Worm (Caenorhabditis elegans) whole organism, young adult: Measurements from ENCODE around the gene npr-9.

Source experiments
- B0019.2 ChIP-seq: fragments of 200-800 bp; sonication (Bioruptor generic); conservative IDR thresholded peaks from 2 replicates; pipeline ENCODE4 v1.3.6; 2022; ENCODE audit warnings: missing genetic modification reagents, missing genetic modification characterization, missing compliant biosample characterization
- B0035.1 ChIP-seq: sonication (generic microtip); optimal IDR thresholded peaks from 2 replicates; lab custom pipeline; 2016; ENCODE audit warnings: missing genetic modification characterization, mild to moderate bottlenecking, missing compliant biosample characterization, missing genotype, missing genetic modification reagents
- C06A6.2 ChIP-seq: fragments of 200-800 bp; sonication (Bioruptor generic); conservative IDR thresholded peaks from 2 replicates; pipeline ENCODE4 v1.3.6; 2022; ENCODE audit warnings: missing genetic modification characterization, missing compliant biosample characterization
- F23B12.7 ChIP-seq: sonication (generic microtip); optimal IDR thresholded peaks from 2 replicates; lab custom pipeline; 2017; ENCODE audit warnings: missing genetic modification characterization, mild to moderate bottlenecking, missing compliant biosample characterization, antibody characterized with exemption, moderate library complexity; ENCODE audit not compliant: insufficient read depth
- F37B4.10 ChIP-seq: fragments of 200-800 bp; sonication (Bioruptor generic); IDR thresholded peaks from 2 replicates; pipeline ENCODE4 v1.3.6; 2022; ENCODE audit warnings: missing genetic modification characterization, missing compliant biosample characterization
- F39B2.1 ChIP-seq: fragments of 200-800 bp; sonication (Bioruptor generic); IDR thresholded peaks from 2 replicates; pipeline ENCODE4 v1.3.6; 2022; ENCODE audit warnings: missing genetic modification reagents, missing genetic modification characterization, missing compliant biosample characterization
- F52B5.7 ChIP-seq: sonication (generic microtip); optimal IDR thresholded peaks from 2 replicates; lab custom pipeline; 2016; ENCODE audit warnings: mild to moderate bottlenecking, missing genetic modification characterization, missing compliant biosample characterization
- F55B11.4 ChIP-seq: sonication (generic microtip); optimal IDR thresholded peaks from 2 replicates; lab custom pipeline; 2016; ENCODE audit warnings: missing compliant biosample characterization, missing genetic modification characterization, borderline replicate concordance; ENCODE audit not compliant: insufficient read depth
- K11D2.4 ChIP-seq: fragments of 200-800 bp; sonication (Bioruptor generic); IDR thresholded peaks from 2 replicates; pipeline ENCODE4 v1.3.6; 2022; ENCODE audit warnings: missing genetic modification reagents, missing genetic modification characterization, missing compliant biosample characterization
- T26A5.8 ChIP-seq: sonication (generic microtip); optimal IDR thresholded peaks from 2 replicates; lab custom pipeline; 2016; ENCODE audit warnings: missing genetic modification characterization, missing compliant biosample characterization
- Y53F4B.3 ChIP-seq: fragments of 200-800 bp; sonication (Bioruptor generic); IDR thresholded peaks from 2 replicates; pipeline ENCODE4 v1.3.6; 2022; ENCODE audit warnings: missing genetic modification reagents, missing genetic modification characterization, missing compliant biosample characterization
- ama-1 ChIP-seq, 3 experiments: fragments of 150-350 bp in 1 of 3; sonication (generic microtip) in 2 of 3; optimal IDR thresholded peaks; 2 replicates each; lab custom pipeline; 2014 to 2018; ENCODE audit warnings: missing biosample characterization in 2 of 3, missing genetic modification characterization in 2 of 3, missing genetic modification reagents in 2 of 3
- attf-5 ChIP-seq: fragments of 200-800 bp; sonication (Bioruptor generic); optimal IDR thresholded peaks from 2 replicates; lab custom pipeline; 2018; ENCODE audit warnings: mild to moderate bottlenecking, missing genetic modification characterization, missing compliant biosample characterization
- ceh-40 ChIP-seq: fragments of 200-800 bp; sonication (Bioruptor generic); IDR thresholded peaks from 2 replicates; pipeline ENCODE4 v1.3.6; 2022; ENCODE audit warnings: missing genetic modification characterization, missing compliant biosample characterization
- ceh-79 ChIP-seq: sonication (generic microtip); optimal IDR thresholded peaks from 2 replicates; lab custom pipeline; 2017; ENCODE audit warnings: mild to moderate bottlenecking, missing genetic modification characterization, missing compliant biosample characterization
- ceh-91 ChIP-seq: fragments of 200-800 bp; sonication (Bioruptor generic); IDR thresholded peaks from 2 replicates; pipeline ENCODE4 v1.3.6; 2022; ENCODE audit warnings: missing genetic modification reagents, missing genetic modification characterization, missing compliant biosample characterization
- chd-7 ChIP-seq: sonication (generic microtip); optimal IDR thresholded peaks from 2 replicates; lab custom pipeline; 2016; ENCODE audit warnings: mild to moderate bottlenecking, missing genetic modification characterization, moderate library complexity, missing compliant biosample characterization
- egl-44 ChIP-seq: fragments of 200-800 bp; sonication (Bioruptor generic); IDR thresholded peaks from 2 replicates; pipeline ENCODE4 v1.3.6; 2022; ENCODE audit warnings: missing genetic modification reagents, missing genetic modification characterization, missing compliant biosample characterization
- egrh-3 ChIP-seq: fragments of 200-800 bp; sonication (Bioruptor generic); IDR thresholded peaks from 2 replicates; pipeline ENCODE4 v1.3.6; 2022; ENCODE audit warnings: missing genetic modification reagents, missing genetic modification characterization, missing compliant biosample characterization
- him-1 ChIP-seq: sonication (generic microtip); optimal IDR thresholded peaks from 2 replicates; lab custom pipeline; 2016; ENCODE audit warnings: missing genotype, missing genetic modification reagents, missing genetic modification characterization, missing compliant biosample characterization
- hmg-20 ChIP-seq: fragments of 200-800 bp; sonication (Bioruptor generic); IDR thresholded peaks from 2 replicates; pipeline ENCODE4 v1.3.6; 2022; ENCODE audit warnings: missing genetic modification reagents, missing genetic modification characterization, missing compliant biosample characterization
- lag-1 ChIP-seq: fragments of 200-800 bp; sonication (Bioruptor generic); IDR thresholded peaks from 2 replicates; pipeline ENCODE4 v1.3.6; 2022; ENCODE audit warnings: missing genetic modification reagents, missing genetic modification characterization, missing compliant biosample characterization
- let-607 ChIP-seq, 2 experiments: fragments of 200-800 bp in 1 of 2; sonication (Bioruptor generic) in 1 of 2; sonication (generic microtip) in 1 of 2; optimal IDR thresholded peaks; 2 replicates each; lab custom pipeline; 2016 to 2018; ENCODE audit warnings: mild to moderate bottlenecking in 2 of 2, missing compliant biosample characterization in 2 of 2, missing genetic modification characterization in 2 of 2, moderate library complexity in 2 of 2, missing genotype in 1 of 2
- lin-26 ChIP-seq: fragments of 200-800 bp; sonication (Bioruptor generic); IDR thresholded peaks from 2 replicates; pipeline ENCODE4 v1.3.6; 2022; ENCODE audit warnings: missing genetic modification reagents, missing genetic modification characterization, missing compliant biosample characterization
- lin-35 ChIP-seq, 3 experiments: fragments of 150-350 bp in 2 of 3; sonication (generic microtip) in 1 of 3; optimal IDR thresholded peaks; 2 replicates each; lab custom pipeline; 2014 to 2018; ENCODE audit warnings: missing biosample characterization in 3 of 3, missing genetic modification characterization in 3 of 3, missing genetic modification reagents in 3 of 3
- lin-54 ChIP-seq: fragments of 200-800 bp; sonication (Bioruptor generic); optimal IDR thresholded peaks from 2 replicates; lab custom pipeline; 2018; ENCODE audit warnings: mild to moderate bottlenecking, missing genetic modification characterization, missing compliant biosample characterization
- mel-28 ChIP-seq: sonication (generic microtip); optimal IDR thresholded peaks from 2 replicates; lab custom pipeline; 2016; ENCODE audit warnings: borderline replicate concordance, mild to moderate bottlenecking, missing genetic modification characterization, missing compliant biosample characterization
- mes-4 ChIP-seq: sonication (generic microtip); optimal IDR thresholded peaks from 2 replicates; lab custom pipeline; 2016; ENCODE audit warnings: missing genotype, missing genetic modification characterization, missing compliant biosample characterization
- nfya-2 ChIP-seq: fragments of 200-800 bp; sonication (Bioruptor generic); IDR thresholded peaks from 2 replicates; pipeline ENCODE4 v1.3.6; 2022; ENCODE audit warnings: missing genetic modification reagents, missing genetic modification characterization, missing compliant biosample characterization
- nhr-120 ChIP-seq: fragments of 200-800 bp; sonication (Bioruptor generic); IDR thresholded peaks from 2 replicates; pipeline ENCODE4 v1.3.6; 2022; ENCODE audit warnings: missing genetic modification characterization, missing compliant biosample characterization
- nhr-80 ChIP-seq: sonication (generic microtip); optimal IDR thresholded peaks from 2 replicates; lab custom pipeline; 2016; ENCODE audit warnings: missing genetic modification characterization, missing compliant biosample characterization
- nhr-90 ChIP-seq: sonication (generic microtip); optimal IDR thresholded peaks from 2 replicates; lab custom pipeline; 2016; ENCODE audit warnings: missing genotype, mild to moderate bottlenecking, missing genetic modification characterization, missing compliant biosample characterization
- rec-8 ChIP-seq, 2 experiments: sonication (generic microtip); optimal IDR thresholded peaks; 2 replicates each; lab custom pipeline; 2016; ENCODE audit warnings: mild to moderate bottlenecking in 2 of 2, missing genetic modification characterization in 2 of 2, missing genetic modification reagents in 2 of 2, missing genotype in 2 of 2, missing biosample characterization in 1 of 2, missing compliant biosample characterization in 1 of 2, moderate library complexity in 1 of 2
- tlf-1 ChIP-seq: fragments of 200-800 bp; sonication (Bioruptor generic); optimal IDR thresholded peaks from 2 replicates; lab custom pipeline; 2018; ENCODE audit warnings: mild to moderate bottlenecking, missing genetic modification characterization, missing compliant biosample characterization
- unc-130 ChIP-seq: sonication (generic microtip); optimal IDR thresholded peaks from 2 replicates; lab custom pipeline; 2016; ENCODE audit warnings: missing genetic modification reagents, missing genetic modification characterization, missing compliant biosample characterization
- unc-62 ChIP-seq: fragments of 150-350 bp; optimal IDR thresholded peaks from 2 replicates; lab custom pipeline; 2014; ENCODE audit warnings: missing biosample characterization, missing genetic modification reagents, missing genetic modification characterization
- zfh-2 ChIP-seq: fragments of 200-800 bp; sonication (Bioruptor generic); conservative IDR thresholded peaks from 2 replicates; pipeline ENCODE4 v1.3.6; 2022; ENCODE audit warnings: missing genetic modification reagents, missing genetic modification characterization, missing compliant biosample characterization
- zim-3 ChIP-seq: sonication (generic microtip); optimal IDR thresholded peaks from 2 replicates; lab custom pipeline; 2017; ENCODE audit warnings: mild to moderate bottlenecking, missing genetic modification characterization, moderate library complexity, missing compliant biosample characterization

Gene npr-9

DNA sequence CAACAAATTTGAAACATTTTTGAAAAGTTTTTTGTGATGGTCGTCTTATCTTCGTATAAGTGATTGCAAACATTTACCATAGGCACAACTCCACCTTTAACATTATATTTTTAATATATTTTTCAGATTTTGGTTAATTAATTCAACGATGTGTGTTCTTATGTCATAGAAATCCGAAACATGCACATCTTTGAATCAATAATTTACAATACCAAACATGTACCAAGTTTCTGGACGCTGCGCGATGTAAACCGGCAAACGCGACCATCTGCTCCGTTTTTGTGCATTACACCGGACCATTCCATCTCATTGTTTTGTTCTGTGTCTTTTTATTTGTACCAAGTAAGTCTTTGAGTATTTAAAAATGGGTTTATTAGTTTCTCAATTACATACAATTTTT is 28.0 kb downstream of the npr-9 start, which contains the start of gene pgp-4:
pgp-4 (plus strand) TSS at position 301 of the 400 bp plus-strand sequence.
- no peak for TF ChIP-seq lin-54 (GFP tag; lab: Kevin White, UChicago)
- no peak for TF ChIP-seq egrh-3 (GFP tag; lab: Robert Waterston, UW)

DNA sequence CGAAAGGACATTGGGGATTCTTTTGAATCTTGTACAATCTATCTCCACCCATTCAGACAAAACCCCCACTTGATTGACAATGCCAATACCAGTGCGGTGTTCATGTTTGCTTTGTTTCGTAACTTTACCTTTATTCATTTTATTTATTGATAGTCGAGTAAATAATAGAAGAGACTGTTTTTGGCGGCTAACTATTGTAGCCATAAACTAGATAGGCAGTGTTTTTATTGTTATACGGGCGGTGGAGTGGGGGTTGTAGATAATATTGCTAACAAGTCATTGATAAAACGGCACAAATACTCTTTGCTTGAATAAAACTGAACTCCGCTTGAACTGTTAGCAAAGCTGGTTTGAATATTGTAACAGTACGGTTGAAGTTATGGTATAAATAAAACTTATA is 35.4 kb downstream of the npr-9 start:
- TF ChIP-seq C06A6.2 (no peak), F55B11.4 (tag; lab: Kevin White, UChicago) (no peak), F52B5.7 (no peak), chd-7 (no peak), rec-8 (tag; optimal IDR thresholded peaks at IDR 0.05; lab: Kevin White, UChicago) (no peak), nhr-90 (tag; lab: Kevin White, UChicago) (no peak), Y53F4B.3 (no peak), lin-35 (GFP tag; optimal IDR thresholded peaks at IDR 0.05; lab: Kevin White, UChicago) (no peak), nhr-120 (GFP tag; lab: Robert Waterston, UW) (no peak), let-607 (tag; optimal IDR thresholded peaks at IDR 0.05; lab: Kevin White, UChicago) (no peak), attf-5 (GFP tag; lab: Kevin White, UChicago) (no peak), lin-26 (GFP tag; lab: Robert Waterston, UW) (no peak), mes-4 (tag; lab: Kevin White, UChicago) (no peak), tlf-1 (GFP tag; lab: Kevin White, UChicago) (no peak), unc-130 (GFP tag; lab: Kevin White, UChicago) (no peak), F39B2.1 (GFP tag; lab: Robert Waterston, UW) (no peak), ceh-40 (GFP tag; lab: Robert Waterston, UW) (no peak), ceh-79 (no peak), lag-1 (no peak), F37B4.10 (GFP tag; lab: Robert Waterston, UW) (no peak)

DNA sequence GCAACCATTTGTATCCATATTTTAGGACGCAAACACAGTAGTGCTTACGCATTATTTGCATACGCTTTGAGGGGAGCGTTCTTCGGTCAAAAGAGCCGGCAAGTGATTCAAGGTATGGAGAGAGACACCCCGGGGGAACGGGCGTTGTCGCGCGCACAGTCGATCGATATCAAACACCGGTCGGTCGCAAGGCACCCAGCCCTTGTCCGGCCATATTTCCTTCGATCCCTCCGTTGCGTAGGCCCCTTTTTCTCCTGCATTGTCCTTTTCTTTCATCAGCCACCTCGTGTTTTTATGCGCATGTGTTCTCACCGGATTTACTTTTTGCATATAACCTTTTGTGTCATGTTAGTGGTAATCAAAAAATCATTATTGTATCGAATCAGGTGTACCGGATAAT is 36.5 kb downstream of the npr-9 start:
- TF ChIP-seq egl-44 (GFP tag; lab: Robert Waterston, UW) (0 out of 2 replicates have a peak, but pooled peaks have one; percentile 14), zfh-2 (GFP tag; lab: Robert Waterston, UW) (peak; percentile 73), mel-28 (no peak)

DNA sequence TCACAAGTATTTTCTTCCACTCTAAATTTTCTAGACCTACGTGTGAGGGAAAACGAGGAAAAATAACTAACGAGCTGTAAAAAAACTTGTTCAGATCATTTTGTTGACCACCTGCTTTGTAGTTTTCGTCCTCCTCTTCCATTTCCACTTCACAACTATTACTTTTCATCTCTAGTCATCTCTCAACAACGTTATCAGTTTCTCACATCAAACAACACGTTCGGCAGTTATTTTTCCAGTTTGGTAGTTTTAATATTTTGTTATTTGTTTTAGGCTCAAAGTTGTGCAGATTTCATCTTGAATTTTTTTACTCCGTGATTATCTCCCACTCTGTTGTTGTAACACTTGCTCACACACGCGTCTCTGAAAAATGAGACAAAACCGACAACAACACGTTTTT is 37.6 kb downstream of the npr-9 start:
- TF ChIP-seq F39B2.1 (GFP tag; lab: Robert Waterston, UW) (no peak), nhr-80 (peak; percentile 32)

DNA sequence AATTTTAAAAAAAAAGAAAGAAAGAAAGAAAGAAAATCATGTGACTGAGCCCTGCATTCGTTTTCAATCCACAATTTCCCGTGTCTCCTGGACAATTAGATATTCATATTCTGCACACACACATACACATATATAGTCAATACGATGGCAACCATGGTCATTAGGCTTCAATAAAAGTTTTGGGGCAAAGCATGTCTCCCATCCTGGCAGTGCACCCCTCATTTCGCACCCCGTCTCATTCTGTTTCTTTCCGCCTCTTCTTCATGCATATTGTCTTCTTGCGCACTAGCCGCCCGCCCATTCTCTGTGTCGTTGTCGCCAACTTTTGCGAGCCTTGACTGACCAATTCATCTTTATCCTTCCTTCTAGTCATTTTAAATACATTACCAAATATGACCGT is 38.1 kb downstream of the npr-9 start:
- no peak for TF ChIP-seq F23B12.7 (tag; lab: Kevin White, UChicago)
- no peak for TF ChIP-seq ceh-79
- no peak for TF ChIP-seq ceh-91
- no peak for TF ChIP-seq unc-62 (GFP tag; lab: Kevin White, UChicago)
- no peak for TF ChIP-seq B0035.1 (tag; lab: Kevin White, UChicago)
- no peak for TF ChIP-seq lin-26 (GFP tag; lab: Robert Waterston, UW)
- no peak for TF ChIP-seq nfya-2

DNA sequence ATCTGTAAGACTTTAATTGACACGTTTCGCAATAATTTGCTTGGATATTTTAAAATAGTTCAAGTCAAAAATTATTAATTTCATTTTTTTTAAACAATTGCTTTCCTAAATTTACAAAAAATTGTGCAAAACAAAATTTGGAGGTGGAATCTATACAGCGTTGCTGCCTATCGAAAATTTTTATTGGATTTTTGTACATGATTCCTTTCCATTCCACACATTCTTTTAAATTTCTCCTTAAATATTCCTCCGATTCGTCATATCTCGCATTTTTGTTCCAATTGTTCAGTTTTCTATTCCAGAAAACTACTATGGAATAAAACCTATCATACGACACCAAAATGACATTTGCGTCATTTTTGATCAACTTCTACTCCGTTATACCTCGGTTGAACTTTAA is 38.9 kb downstream of the npr-9 start, which contains the start of gene ttyh-1:
ttyh-1 (plus strand) TSS at position 301 of the 400 bp plus-strand sequence.
- TF ChIP-seq nhr-120 (GFP tag; lab: Robert Waterston, UW) (no peak), ama-1 (optimal IDR thresholded peaks at IDR 0.05; lab: Kevin White, UChicago) (no peak), ama-1 (GFP tag; optimal IDR thresholded peaks at IDR 0.05; lab: Kevin White, UChicago) (no peak), chd-7 (no peak), zim-3 (tag; lab: Kevin White, UChicago) (no peak), B0019.2 (GFP tag; lab: Robert Waterston, UW) (no peak), K11D2.4 (GFP tag; lab: Robert Waterston, UW) (no peak), him-1 (tag; lab: Kevin White, UChicago) (no peak), T26A5.8 (tag; lab: Kevin White, UChicago) (no peak), hmg-20 (GFP tag; lab: Robert Waterston, UW) (no peak)
